Worm (Caenorhabditis elegans) whole organism, late embryonic: Measurements from ENCODE around the gene ZC132.3.
"Not testable (repeated sequence)": the region's sequence is repeated elsewhere in the genome, so short reads cannot be mapped to it uniquely, and the experiment has no call there.

Experiments used
- F13H6.1 ChIP-seq: sonication (generic microtip); optimal IDR thresholded peaks from 2 replicates; lab custom pipeline; 2016; ENCODE audit warnings: missing genetic modification characterization, missing compliant biosample characterization
- dmd-4 ChIP-seq: sonication (generic microtip); optimal IDR thresholded peaks from 2 replicates; lab custom pipeline; 2016; ENCODE audit warnings: borderline replicate concordance, missing genetic modification characterization, missing compliant biosample characterization
- ets-4 ChIP-seq: sonication (generic microtip); optimal IDR thresholded peaks from 2 replicates; lab custom pipeline; 2016; ENCODE audit warnings: missing genetic modification characterization, missing compliant biosample characterization
- hlh-30 ChIP-seq: sonication (generic microtip); optimal IDR thresholded peaks from 2 replicates; lab custom pipeline; 2017; ENCODE audit warnings: antibody characterized with exemption, missing genetic modification characterization, missing compliant biosample characterization; ENCODE audit not compliant: insufficient read depth
- madf-2 ChIP-seq: sonication (generic microtip); optimal IDR thresholded peaks from 2 replicates; lab custom pipeline; 2017; ENCODE audit warnings: missing genetic modification characterization, missing compliant biosample characterization
- nhr-11 ChIP-seq: fragments of 150-350 bp; optimal IDR thresholded peaks from 2 replicates; lab custom pipeline; 2014; ENCODE audit warnings: missing biosample characterization, missing genetic modification characterization
- pag-3 ChIP-seq: sonication (generic microtip); optimal IDR thresholded peaks from 2 replicates; lab custom pipeline; 2016; ENCODE audit warnings: missing compliant biosample characterization, missing genetic modification characterization, borderline replicate concordance
- pha-2 ChIP-seq: sonication (generic microtip); optimal IDR thresholded peaks from 2 replicates; lab custom pipeline; 2017; ENCODE audit warnings: mild to moderate bottlenecking, missing genetic modification characterization, missing compliant biosample characterization
- pqm-1 ChIP-seq: sonication (generic microtip); optimal IDR thresholded peaks from 2 replicates; lab custom pipeline; 2016; ENCODE audit warnings: missing genetic modification characterization, missing compliant biosample characterization
- sdc-2 ChIP-seq: sonication (generic microtip); optimal IDR thresholded peaks from 2 replicates; lab custom pipeline; 2016; ENCODE audit warnings: missing genotype, missing genetic modification characterization, missing compliant biosample characterization
- sox-2 ChIP-seq: fragments of 200-800 bp; sonication (Bioruptor generic); IDR thresholded peaks from 2 replicates; pipeline ENCODE4 v1.3.6; 2022; ENCODE audit warnings: missing genetic modification reagents, missing genetic modification characterization, missing compliant biosample characterization
- ztf-16 ChIP-seq: sonication (generic microtip); optimal IDR thresholded peaks from 2 replicates; lab custom pipeline; 2017; ENCODE audit warnings: missing genetic modification characterization, missing compliant biosample characterization

DNA sequence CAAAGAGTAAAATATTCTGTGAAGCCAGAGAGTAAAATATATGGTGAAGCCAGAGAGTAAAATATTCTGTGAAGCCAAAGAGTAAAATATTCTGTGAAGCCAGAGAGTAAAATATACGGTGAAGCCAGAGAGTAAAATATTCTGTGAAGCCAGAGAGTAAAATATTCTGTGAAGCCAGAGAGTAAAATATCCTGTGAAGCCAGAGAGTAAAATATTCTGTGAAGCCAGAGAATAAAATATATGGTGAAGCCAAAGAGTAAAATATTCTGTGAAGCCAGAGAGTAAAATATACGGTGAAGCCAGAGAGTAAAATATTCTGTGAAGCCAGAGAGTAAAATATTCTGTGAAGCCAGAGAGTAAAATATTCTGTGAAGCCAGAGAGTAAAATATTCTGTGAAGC is 33.9 kb upstream of the ZC132.3 start:
- TF ChIP-seq hlh-30 (tag; lab: Kevin White, UChicago); madf-2 (tag; lab: Kevin White, UChicago); sox-2 (GFP tag; lab: Robert Waterston, UW); sdc-2 (tag; lab: Kevin White, UChicago); pha-2 (tag; lab: Kevin White, UChicago); nhr-11 (tag; lab: Kevin White, UChicago); pag-3 (tag; lab: Kevin White, UChicago); ets-4 (tag; lab: Kevin White, UChicago); F13H6.1 (tag; lab: Kevin White, UChicago); pqm-1 (tag; lab: Kevin White, UChicago); dmd-4 (tag; lab: Kevin White, UChicago); ztf-16 (tag; lab: Kevin White, UChicago): not testable (repeated sequence)
